Fruit fly (Drosophila melanogaster): ENCODE data around the gene CG14717.
A peak's percentile ranks its signal among the peaks of the same experiment; 100 is the strongest.

Gene CG14717

DNA sequence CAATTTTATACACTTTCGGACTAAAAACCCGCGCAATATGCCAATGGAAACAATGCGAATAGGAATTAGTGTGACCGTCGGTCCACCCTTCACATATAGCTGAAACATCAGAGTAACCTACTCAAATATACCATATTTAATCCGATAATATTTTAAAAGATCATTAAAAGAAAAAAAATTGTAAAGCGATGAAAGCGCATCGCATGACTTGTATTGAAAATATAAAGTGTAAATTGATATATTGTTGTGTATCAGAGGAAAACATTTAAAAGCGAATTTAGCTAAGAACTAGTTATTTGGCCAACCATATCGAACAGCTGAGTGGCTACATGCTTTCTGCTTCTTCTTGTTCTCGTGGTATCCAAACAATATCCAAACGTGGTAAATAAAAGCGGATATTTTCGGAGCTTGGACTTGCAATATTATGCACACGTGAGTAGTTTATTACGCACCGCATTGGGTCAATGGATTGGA lies 45.5 kb downstream of the CG14717 start, which contains the start of the genes Blm and CG14722 (continued):
- TF ChIP-seq fd96Cb (tag; optimal IDR thresholded peaks at IDR 0.05) (no peak), pita (GFP tag; optimal IDR thresholded peaks at IDR 0.05) (no peak), Abd-B (GFP tag; optimal IDR thresholded peaks at IDR 0.05) (no peak), repo (GFP tag; optimal IDR thresholded peaks at IDR 0.05) (no peak), toy (GFP tag; IDR thresholded peaks at IDR 0.05) (no peak), CG8388 (GFP tag; optimal IDR thresholded peaks at IDR 0.05) (no peak), Mad (GFP tag; optimal IDR thresholded peaks at IDR 0.05) (no peak), gsb (GFP tag; IDR thresholded peaks at IDR 0.05) (no peak), CG7987 (GFP tag; optimal IDR thresholded peaks at IDR 0.05) (no peak), ranshi (GFP tag; IDR thresholded peaks at IDR 0.05) (no peak), odd (GFP tag; optimal IDR thresholded peaks at IDR 0.05) (no peak), CG7372 (GFP tag; IDR thresholded peaks at IDR 0.05) (no peak), CG9727 (GFP tag; optimal IDR thresholded peaks at IDR 0.05) (no peak), chif (GFP tag; optimal IDR thresholded peaks at IDR 0.05) (no peak), gce (GFP tag; IDR thresholded peaks at IDR 0.05) (no peak), bcd (GFP tag; optimal IDR thresholded peaks at IDR 0.05) (no peak), CG8281 (tag; optimal IDR thresholded peaks at IDR 0.05) (no peak), Trl (optimal IDR thresholded peaks at IDR 0.05) (no peak), Trl (GFP tag; optimal IDR thresholded peaks at IDR 0.05) (no peak), CG3838 (GFP tag; optimal IDR thresholded peaks at IDR 0.05) (no peak), crc (GFP tag; optimal IDR thresholded peaks at IDR 0.05) (no peak), CG11398 (GFP tag; optimal IDR thresholded peaks at IDR 0.05) (no peak), cad (GFP tag; optimal IDR thresholded peaks at IDR 0.05) (no peak), kay (GFP tag; optimal IDR thresholded peaks at IDR 0.05) (no peak), Myb (GFP tag; optimal IDR thresholded peaks at IDR 0.05) (peak; percentile 33), tio (GFP tag; optimal IDR thresholded peaks at IDR 0.05) (no peak), pum (GFP tag; optimal IDR thresholded peaks at IDR 0.05) (no peak), Dp (GFP tag; optimal IDR thresholded peaks at IDR 0.05) (peak; percentile 70), otp (GFP tag; IDR thresholded peaks at IDR 0.05) (no peak), Gug (GFP tag; IDR thresholded peaks at IDR 0.05) (no peak), gsb-n (tag; optimal IDR thresholded peaks at IDR 0.05) (no peak), hbn (GFP tag; IDR thresholded peaks at IDR 0.05; ENCODE audit: partially characterized antibody) (no peak; the same call in 1 of the 2 replicates), CG3163 (GFP tag; optimal IDR thresholded peaks at IDR 0.05) (no peak), sna (GFP tag; IDR thresholded peaks at IDR 0.05; ENCODE audit: partially characterized antibody) (0 out of 2 replicates have a peak, but pooled peaks have one; percentile 25), nau (GFP tag; optimal IDR thresholded peaks at IDR 0.05) (no peak), CG8359 (GFP tag; optimal IDR thresholded peaks at IDR 0.05; ENCODE audit: borderline replicate concordance) (no peak), Lim3 (GFP tag; IDR thresholded peaks at IDR 0.05) (no peak), HLH4C (GFP tag; IDR thresholded peaks at IDR 0.05; ENCODE audit: partially characterized antibody) (no peak), Doc2 (GFP tag; IDR thresholded peaks at IDR 0.05) (no peak), CG5180 (GFP tag; optimal IDR thresholded peaks at IDR 0.05) (no peak), H2.0 (GFP tag; IDR thresholded peaks at IDR 0.05) (no peak), cas (GFP tag; IDR thresholded peaks at IDR 0.05) (no peak), ERR (GFP tag; optimal IDR thresholded peaks at IDR 0.05) (no peak), tll (GFP tag; optimal IDR thresholded peaks at IDR 0.05) (no peak), CG6683 (GFP tag; optimal IDR thresholded peaks at IDR 0.05) (no peak), CG3726 (GFP tag; IDR thresholded peaks at IDR 0.05) (no peak), pan (optimal IDR thresholded peaks at IDR 0.05) (no peak), pan (GFP tag; optimal IDR thresholded peaks at IDR 0.05 in 1 of 2, IDR thresholded peaks at IDR 0.05 in 1 of 2) (no peak), row (GFP tag; IDR thresholded peaks at IDR 0.05) (peak; percentile 71), Hr3 (GFP tag; optimal IDR thresholded peaks at IDR 0.05) (no peak), CG9932 (GFP tag; IDR thresholded peaks at IDR 0.05) (no peak), Taf1 (GFP tag; IDR thresholded peaks at IDR 0.05) (no peak), her (GFP tag; optimal IDR thresholded peaks at IDR 0.05) (no peak)
